Fruit fly (Drosophila melanogaster) whole organism, embryonic: ENCODE results near the gene CG13272.

ENCODE experiments used
- Antp ChIP-seq: fragments of 200-800 bp; sonication (Bioruptor generic); optimal IDR thresholded peaks from 3 replicates; lab custom pipeline; 2016; ENCODE audit warnings: missing biosample characterization, missing genetic modification characterization
- Atf3 ChIP-seq: fragments of 200-800 bp; sonication (Bioruptor generic); optimal IDR thresholded peaks from 3 replicates; lab custom pipeline; 2016; ENCODE audit warnings: missing biosample characterization, missing genetic modification characterization
- CG10366 ChIP-seq: fragments of 200-800 bp; sonication (Bioruptor generic); IDR thresholded peaks from 2 replicates; pipeline ENCODE4 v1.3.6; 2022; ENCODE audit warnings: missing biosample characterization, missing genetic modification characterization
- CG10543 ChIP-seq: fragments of 200-800 bp; sonication (Bioruptor generic); optimal IDR thresholded peaks from 3 replicates; lab custom pipeline; 2017; ENCODE audit warnings: missing biosample characterization, mild to moderate bottlenecking, missing genetic modification characterization, moderate library complexity
- CG11093 ChIP-seq: fragments of 200-800 bp; sonication (Bioruptor generic); IDR thresholded peaks from 3 replicates; pipeline ENCODE4 v1.3.6; 2022; ENCODE audit warnings: missing biosample characterization, missing genetic modification characterization
- CG18262 ChIP-seq: fragments of 200-800 bp; optimal IDR thresholded peaks from 3 replicates; lab custom pipeline; 2019; ENCODE audit warnings: missing biosample characterization, mild to moderate bottlenecking, missing genetic modification characterization, moderate library complexity
- CG18599 ChIP-seq: fragments of 200-800 bp; sonication (Bioruptor generic); optimal IDR thresholded peaks from 3 replicates; lab custom pipeline; 2017; ENCODE audit warnings: missing biosample characterization, missing genetic modification characterization, mild to moderate bottlenecking, moderate library complexity, missing genetic modification reagents
- CG31224 ChIP-seq: fragments of 200-800 bp; sonication (Bioruptor generic); IDR thresholded peaks from 2 replicates; pipeline ENCODE4 v1.3.6; 2022; ENCODE audit warnings: missing biosample characterization, missing genetic modification characterization
- CG34376 ChIP-seq: fragments of 200-800 bp; sonication (Bioruptor generic); optimal IDR thresholded peaks from 2 replicates; lab custom pipeline; 2018; ENCODE audit warnings: missing biosample characterization, mild to moderate bottlenecking, missing genetic modification characterization
- CG34422 ChIP-seq: fragments of 200-800 bp; sonication (Bioruptor generic); IDR thresholded peaks from 3 replicates; pipeline ENCODE4 v1.3.6; 2022; ENCODE audit warnings: missing biosample characterization, missing genetic modification characterization
- CG3726 ChIP-seq: fragments of 200-800 bp; sonication (Bioruptor generic); IDR thresholded peaks from 3 replicates; pipeline ENCODE4, ENCODE4 v1.3.6; 2022; ENCODE audit warnings: missing biosample characterization, missing genetic modification characterization
- Fer3 ChIP-seq: fragments of 200-800 bp; sonication (Bioruptor generic); optimal IDR thresholded peaks from 2 replicates; lab custom pipeline; 2018; ENCODE audit warnings: missing biosample characterization, mild to moderate bottlenecking, missing genetic modification characterization, moderate library complexity
- HLH54F ChIP-seq: fragments of 200-800 bp; sonication (Bioruptor generic); optimal IDR thresholded peaks from 3 replicates; lab custom pipeline; 2016; ENCODE audit warnings: missing biosample characterization, missing genetic modification characterization
- HmgZ ChIP-seq: fragments of 200-800 bp; sonication (Bioruptor generic); optimal IDR thresholded peaks from 2 replicates; lab custom pipeline; 2018; ENCODE audit warnings: missing biosample characterization, mild to moderate bottlenecking, missing genetic modification characterization
- Lim3 ChIP-seq: fragments of 200-800 bp; sonication (Bioruptor generic); IDR thresholded peaks from 2 replicates; pipeline ENCODE4 v1.3.6; 2022; ENCODE audit warnings: missing biosample characterization, missing genetic modification characterization
- Max ChIP-seq: fragments of 200-800 bp; sonication (Bioruptor generic); optimal IDR thresholded peaks from 2 replicates; lab custom pipeline; 2016; ENCODE audit warnings: missing biosample characterization, mild to moderate bottlenecking, missing genetic modification characterization
- Meics ChIP-seq: fragments of 200-800 bp; sonication (Bioruptor generic); optimal IDR thresholded peaks from 2 replicates; lab custom pipeline; 2017; ENCODE audit warnings: missing biosample characterization, mild to moderate bottlenecking, missing genetic modification characterization
- Sox102F ChIP-seq: fragments of 200-800 bp; sonication (Bioruptor generic); optimal IDR thresholded peaks from 2 replicates; lab custom pipeline; 2018; ENCODE audit warnings: missing biosample characterization, mild to moderate bottlenecking, missing genetic modification characterization, moderate library complexity
- Stat92E ChIP-seq, 3 experiments: fragments of >200 bp in 2 of 3; fragments of 200-800 bp in 1 of 3; sonication (Bioruptor generic) in 1 of 3; optimal IDR thresholded peaks; 2 replicates each; lab custom pipeline; 2017 to 2019; ENCODE audit warnings: missing biosample characterization in 3 of 3, missing genetic modification characterization in 3 of 3, mild to moderate bottlenecking in 1 of 3, moderate library complexity in 1 of 3
- btn ChIP-seq: fragments of 200-800 bp; sonication (Bioruptor generic); optimal IDR thresholded peaks from 2 replicates; lab custom pipeline; 2016; ENCODE audit warnings: missing biosample characterization, missing genetic modification characterization
- cas ChIP-seq: fragments of 200-800 bp; sonication (Bioruptor generic); IDR thresholded peaks from 2 replicates; pipeline ENCODE4 v1.3.6; 2022; ENCODE audit warnings: missing biosample characterization, missing genetic modification characterization
- caup ChIP-seq: fragments of 200-800 bp; sonication (Bioruptor generic); optimal IDR thresholded peaks from 3 replicates; lab custom pipeline; 2017; ENCODE audit warnings: missing biosample characterization, mild to moderate bottlenecking, missing genetic modification characterization, moderate library complexity; ENCODE audit not compliant: severe bottlenecking
- crol ChIP-seq: fragments of 200-800 bp; sonication (Bioruptor generic); IDR thresholded peaks from 2 replicates; pipeline ENCODE4 v1.3.6; 2022; ENCODE audit warnings: missing biosample characterization, missing genetic modification characterization
- disco-r ChIP-seq: fragments of 200-800 bp; sonication (Bioruptor generic); optimal IDR thresholded peaks from 2 replicates; lab custom pipeline; 2016; ENCODE audit warnings: missing biosample characterization, missing genetic modification characterization
- dysf ChIP-seq: fragments of 200-800 bp; sonication (Bioruptor generic); IDR thresholded peaks from 3 replicates; pipeline ENCODE4 v1.3.6; 2022; ENCODE audit warnings: missing biosample characterization, missing genetic modification characterization
- eve ChIP-seq, 2 experiments: fragments of >200 bp; optimal IDR thresholded peaks; 2 replicates each; lab custom pipeline; 2017; ENCODE audit warnings: missing biosample characterization in 2 of 2, missing genetic modification characterization in 2 of 2
- fru ChIP-seq: fragments of >200 bp; optimal IDR thresholded peaks from 2 replicates; lab custom pipeline; 2017
- gem ChIP-seq: fragments of 200-800 bp; sonication (Bioruptor generic); optimal IDR thresholded peaks from 2 replicates; lab custom pipeline; 2019; ENCODE audit warnings: missing biosample characterization, mild to moderate bottlenecking, missing genetic modification characterization, moderate library complexity
- lilli ChIP-seq: fragments of 200-800 bp; sonication (Bioruptor generic); optimal IDR thresholded peaks from 3 replicates; lab custom pipeline; 2016; ENCODE audit warnings: missing biosample characterization, missing genetic modification characterization
- pan ChIP-seq, 4 experiments: fragments of >200 bp in 3 of 4; fragments of 200-800 bp in 1 of 4; sonication (Bioruptor generic) in 1 of 4; optimal IDR thresholded peaks in 3 of 4; IDR thresholded peaks in 1 of 4; 2 replicates each; pipeline versions ENCODE4 v1.3.6 to Lab custom; 2017 to 2022; ENCODE audit warnings: missing biosample characterization in 2 of 4, missing genetic modification characterization in 2 of 4, mixed read lengths in 1 of 4
- row ChIP-seq: fragments of 200-800 bp; sonication (Bioruptor generic); IDR thresholded peaks from 3 replicates; pipeline ENCODE4 v1.3.6; 2022; ENCODE audit warnings: missing biosample characterization, missing genetic modification characterization
- salm ChIP-seq: fragments of 200-800 bp; sonication (Bioruptor generic); optimal IDR thresholded peaks from 2 replicates; lab custom pipeline; 2018; ENCODE audit warnings: missing biosample characterization, mild to moderate bottlenecking, missing genetic modification characterization
- sens-2 ChIP-seq: fragments of 200-800 bp; sonication (Bioruptor generic); IDR thresholded peaks from 2 replicates; pipeline ENCODE4 v1.3.6; 2022; ENCODE audit warnings: missing biosample characterization, missing genetic modification characterization
- slou ChIP-seq: fragments of 200-800 bp; sonication (Bioruptor generic); optimal IDR thresholded peaks from 3 replicates; lab custom pipeline; 2016; ENCODE audit warnings: missing biosample characterization, missing genetic modification characterization
- stc ChIP-seq: fragments of 200-800 bp; sonication (Bioruptor generic); IDR thresholded peaks from 2 replicates; pipeline ENCODE4 v1.3.6; 2022; ENCODE audit warnings: missing biosample characterization, missing genetic modification characterization

CG13272 gene

dm6 chr2L:16801578-16802152 lies 3.0 kb upstream of the CG13272 start (continued):
- TF ChIP-seq Fer3 (tag; lab: Kevin White, UChicago) (no peak), pan (optimal IDR thresholded peaks at IDR 0.05; lab: Kevin White, UChicago) (no peak), pan (GFP tag; optimal IDR thresholded peaks at IDR 0.05 in 1 of 2, IDR thresholded peaks at IDR 0.05 in 1 of 2) (no peak), dysf (GFP tag; lab: Robert Waterston, UW) (no peak), CG18599 (peak; percentile 6), Stat92E (GFP tag; optimal IDR thresholded peaks at IDR 0.05; lab: Kevin White, UChicago) (no peak), Meics (GFP tag; lab: Kevin White, UChicago) (peak; percentile 100), CG10366 (GFP tag; lab: Robert Waterston, UW) (no peak), slou (GFP tag; lab: Kevin White, UChicago) (no peak), salm (tag; lab: Kevin White, UChicago) (peak; percentile 2), lilli (GFP tag; lab: Kevin White, UChicago) (no peak), fru (lab: Kevin White, UChicago) (no peak), stc (GFP tag; lab: Robert Waterston, UW) (no peak), CG3726 (GFP tag; lab: Robert Waterston, UW) (no peak), CG34376 (GFP tag; lab: Kevin White, UChicago) (peak; percentile 78), Antp (no peak), eve (GFP tag; optimal IDR thresholded peaks at IDR 0.05; lab: Kevin White, UChicago) (no peak), Lim3 (no peak), Atf3 (no peak), HmgZ (peak; percentile 4), Max (no peak), CG34422 (GFP tag; lab: Robert Waterston, UW) (no peak), CG10543 (peak; percentile 4), CG31224 (GFP tag; lab: Robert Waterston, UW) (no peak), crol (GFP tag; lab: Robert Waterston, UW) (no peak)

dm6 chr2L:16803638-16804037 lies 1.0 kb upstream of the CG13272 start:
- peak; percentile 31 for TF ChIP-seq gem
- TF ChIP-seq CG11093 (GFP tag; lab: Robert Waterston, UW), result no peak
- no peak for TF ChIP-seq cas (GFP tag; lab: Robert Waterston, UW)
- no peak for TF ChIP-seq sens-2
- peak; percentile 5 for TF ChIP-seq Sox102F (GFP tag; lab: Kevin White, UChicago)
- peak; percentile 30; the same call in 2 of the 3 replicates for TF ChIP-seq row (GFP tag; lab: Robert Waterston, UW)
- TF ChIP-seq HLH54F (GFP tag; lab: Kevin White, UChicago), result no peak
- TF ChIP-seq, all 482 proteins: peak for 3

dm6 chr2L:16808752-16809151 lies 4.1 kb downstream of the CG13272 start:
- TF ChIP-seq CG18262 (tag; lab: Kevin White, UChicago) (no peak), btn (GFP tag; lab: Kevin White, UChicago) (no peak), disco-r (GFP tag; lab: Kevin White, UChicago) (no peak), caup (GFP tag; lab: Kevin White, UChicago) (no peak)
